Worm (Caenorhabditis elegans) whole organism, L4 larva: ENCODE measurements around the gene fbxa-48.

Experiments used
- ceh-44 ChIP-seq: fragments of 200-800 bp; sonication (Bioruptor generic); IDR thresholded peaks from 2 replicates; pipeline ENCODE4 v1.3.6; 2022; ENCODE audit warnings: missing genetic modification reagents, missing genetic modification characterization, missing compliant biosample characterization
- ceh-82 ChIP-seq: sonication (generic microtip); optimal IDR thresholded peaks from 2 replicates; lab custom pipeline; 2017; ENCODE audit warnings: missing biosample characterization, missing genetic modification characterization
- daf-19 ChIP-seq: fragments of 200-800 bp; sonication (Bioruptor generic); conservative IDR thresholded peaks from 2 replicates; pipeline ENCODE4 v1.3.6; 2022; ENCODE audit warnings: missing genetic modification characterization, missing compliant biosample characterization
- lin-13 ChIP-seq: fragments of 150-350 bp; optimal IDR thresholded peaks from 2 replicates; lab custom pipeline; 2014; ENCODE audit warnings: missing biosample characterization, missing genetic modification reagents, missing genetic modification characterization
- lsy-2 ChIP-seq, 2 experiments: fragments of 150-350 bp in 1 of 2; sonication (generic microtip) in 1 of 2; optimal IDR thresholded peaks; 2 replicates each; lab custom pipeline; 2014 to 2017; ENCODE audit warnings: missing biosample characterization in 2 of 2, missing genetic modification characterization in 2 of 2
- pha-4 ChIP-seq, 2 experiments: fragments of 150-350 bp in 1 of 2; fragments of 200-800 bp in 1 of 2; sonication (Bioruptor generic) in 1 of 2; IDR thresholded peaks in 1 of 2; optimal IDR thresholded peaks in 1 of 2; 2 replicates each; pipeline versions ENCODE4 v1.3.6 to Lab custom; 2014 to 2022; ENCODE audit warnings: missing genetic modification characterization in 2 of 2, missing genetic modification reagents in 2 of 2, missing biosample characterization in 1 of 2, missing compliant biosample characterization in 1 of 2

DNA sequence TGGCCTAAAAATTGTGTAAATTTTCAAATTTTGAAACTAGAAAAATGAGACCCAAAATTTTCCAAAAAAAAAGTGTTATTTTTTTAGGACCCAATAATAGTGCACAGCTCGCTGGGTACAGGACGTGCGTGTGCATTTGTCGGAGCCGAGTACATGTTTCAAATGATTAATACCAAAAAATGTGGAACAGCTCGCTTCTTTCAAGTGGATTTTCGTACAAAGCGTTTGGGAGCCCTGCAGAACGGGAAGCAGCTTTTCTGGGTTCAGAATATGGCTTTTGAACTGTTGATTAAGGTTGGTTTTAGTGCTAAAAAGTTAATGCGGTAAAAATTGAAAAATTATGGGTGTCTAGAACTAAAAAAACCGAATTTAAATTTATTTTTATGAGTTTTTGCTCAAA lies 16.3 kb upstream of the fbxa-48 start:
- TF ChIP-seq lsy-2 (tag; optimal IDR thresholded peaks at IDR 0.05; lab: Kevin White, UChicago), result no peak
- no peak for TF ChIP-seq pha-4 (GFP tag; IDR thresholded peaks at IDR 0.05; lab: Robert Waterston, UW)
- TF ChIP-seq pha-4 (tag; optimal IDR thresholded peaks at IDR 0.05; lab: Kevin White, UChicago), result no peak
- no peak for TF ChIP-seq lin-13 (GFP tag; lab: Kevin White, UChicago)
- TF ChIP-seq ceh-44 (GFP tag; lab: Robert Waterston, UW), result no peak
- TF ChIP-seq daf-19 (GFP tag; lab: Robert Waterston, UW), result no peak
- TF ChIP-seq ceh-82 (tag; lab: Kevin White, UChicago), result no peak
